Fruit fly (Drosophila melanogaster) whole organism, embryonic: ENCODE data around the gene SoYb.

ENCODE experiments used
- Abd-B ChIP-seq: fragments of 200-800 bp; sonication (Bioruptor generic); optimal IDR thresholded peaks from 2 replicates; lab custom pipeline; 2018; ENCODE audit warnings: missing biosample characterization, mild to moderate bottlenecking, missing genetic modification characterization, moderate library complexity
- Aef1 ChIP-seq: fragments of 200-800 bp; sonication (Bioruptor generic); IDR thresholded peaks from 3 replicates; pipeline ENCODE4 v1.3.6; 2022; ENCODE audit warnings: missing biosample characterization, missing genetic modification characterization
- BEAF-32 ChIP-seq: fragments of 200-800 bp; sonication (Bioruptor generic); optimal IDR thresholded peaks from 3 replicates; lab custom pipeline; 2017; ENCODE audit warnings: missing biosample characterization, missing genetic modification characterization, mild to moderate bottlenecking, moderate library complexity, missing genetic modification reagents
- Bteb2 ChIP-seq: fragments of 200-800 bp; sonication (Bioruptor generic); optimal IDR thresholded peaks from 2 replicates; lab custom pipeline; 2016; ENCODE audit warnings: missing biosample characterization, missing genetic modification characterization
- CG10274 ChIP-seq: fragments of 200-800 bp; sonication (Bioruptor generic); optimal IDR thresholded peaks from 3 replicates; lab custom pipeline; 2017; ENCODE audit warnings: missing biosample characterization, mild to moderate bottlenecking, missing genetic modification characterization
- CG11247 ChIP-seq: fragments of 200-800 bp; sonication (Bioruptor generic); IDR thresholded peaks from 2 replicates; pipeline ENCODE4 v1.3.6; 2022; ENCODE audit warnings: missing biosample characterization, missing genetic modification characterization
- CG12104 ChIP-seq: fragments of 200-800 bp; sonication (Bioruptor generic); optimal IDR thresholded peaks from 3 replicates; lab custom pipeline; 2016; ENCODE audit warnings: missing biosample characterization, missing genetic modification characterization
- CG2120 ChIP-seq: fragments of 200-800 bp; sonication (Bioruptor generic); optimal IDR thresholded peaks from 3 replicates; lab custom pipeline; 2016; ENCODE audit warnings: missing biosample characterization, missing genetic modification characterization
- CG30431 ChIP-seq: fragments of 200-800 bp; sonication (Bioruptor generic); optimal IDR thresholded peaks from 2 replicates; lab custom pipeline; 2017; ENCODE audit warnings: missing biosample characterization, missing genetic modification characterization
- CG3163 ChIP-seq: fragments of 200-800 bp; sonication (Bioruptor generic); optimal IDR thresholded peaks from 3 replicates; lab custom pipeline; 2016; ENCODE audit warnings: missing biosample characterization, missing genetic modification characterization
- CG34224 ChIP-seq: fragments of 200-800 bp; sonication (Bioruptor generic); IDR thresholded peaks from 3 replicates; pipeline ENCODE4 v1.3.6; 2022; ENCODE audit warnings: missing biosample characterization, missing genetic modification characterization; ENCODE audit not compliant: partially characterized antibody
- CG3995 ChIP-seq: fragments of 200-800 bp; sonication (Bioruptor generic); optimal IDR thresholded peaks from 3 replicates; lab custom pipeline; 2016; ENCODE audit warnings: missing biosample characterization, missing genetic modification characterization
- CG4282 ChIP-seq: fragments of 200-800 bp; sonication (Bioruptor generic); optimal IDR thresholded peaks from 2 replicates; lab custom pipeline; 2016; ENCODE audit warnings: missing biosample characterization, missing genetic modification characterization
- CG4360 ChIP-seq: fragments of 200-800 bp; sonication (Bioruptor generic); IDR thresholded peaks from 2 replicates; pipeline ENCODE4 v1.3.6; 2022; ENCODE audit warnings: missing biosample characterization, missing genetic modification characterization
- CG4424 ChIP-seq: fragments of 200-800 bp; sonication (Bioruptor generic); optimal IDR thresholded peaks from 3 replicates; lab custom pipeline; 2016; ENCODE audit warnings: missing biosample characterization, missing genetic modification characterization
- CG5953 ChIP-seq: fragments of 200-800 bp; sonication (Bioruptor generic); IDR thresholded peaks from 2 replicates; pipeline ENCODE4 v1.3.6; 2022; ENCODE audit warnings: missing biosample characterization, missing genetic modification characterization
- CG7372 ChIP-seq: fragments of 200-800 bp; sonication (Bioruptor generic); IDR thresholded peaks from 2 replicates; pipeline ENCODE4 v1.3.6; 2022; ENCODE audit warnings: missing biosample characterization, missing genetic modification characterization
- CG8089 ChIP-seq: fragments of 200-800 bp; sonication (Bioruptor generic); optimal IDR thresholded peaks from 3 replicates; lab custom pipeline; 2016; ENCODE audit warnings: missing biosample characterization, missing genetic modification characterization
- CG8924 ChIP-seq: fragments of 200-800 bp; optimal IDR thresholded peaks from 3 replicates; lab custom pipeline; 2019; ENCODE audit warnings: missing biosample characterization, mild to moderate bottlenecking, missing genetic modification characterization, moderate library complexity
- CG9215 ChIP-seq: fragments of 200-800 bp; sonication (Bioruptor generic); IDR thresholded peaks from 2 replicates; pipeline ENCODE4 v1.3.6; 2022; ENCODE audit warnings: missing biosample characterization, missing genetic modification characterization
- CG9817 ChIP-seq: fragments of 200-800 bp; sonication (Bioruptor generic); optimal IDR thresholded peaks from 2 replicates; lab custom pipeline; 2018; ENCODE audit warnings: missing biosample characterization, mild to moderate bottlenecking, missing genetic modification characterization, moderate library complexity
- CHES-1-like ChIP-seq: fragments of 200-800 bp; sonication (Bioruptor generic); optimal IDR thresholded peaks from 2 replicates; lab custom pipeline; 2016; ENCODE audit warnings: missing biosample characterization, missing genetic modification characterization
- CrebB ChIP-seq: fragments of 200-800 bp; sonication (Bioruptor generic); optimal IDR thresholded peaks from 3 replicates; lab custom pipeline; 2018; ENCODE audit warnings: missing biosample characterization, mild to moderate bottlenecking, missing genetic modification characterization
- Dbx ChIP-seq: fragments of 200-800 bp; sonication (Bioruptor generic); IDR thresholded peaks from 3 replicates; pipeline ENCODE4 v1.3.6; 2022; ENCODE audit warnings: missing biosample characterization, missing genetic modification characterization
- Fer1 ChIP-seq: fragments of 200-800 bp; sonication (Bioruptor generic); optimal IDR thresholded peaks from 2 replicates; lab custom pipeline; 2017; ENCODE audit warnings: missing biosample characterization, mild to moderate bottlenecking, missing genetic modification characterization
- Hmx ChIP-seq: fragments of 200-800 bp; sonication (Bioruptor generic); optimal IDR thresholded peaks from 2 replicates; lab custom pipeline; 2016; ENCODE audit warnings: missing biosample characterization, missing genetic modification characterization
- Mrtf ChIP-seq: fragments of 200-800 bp; sonication (Bioruptor generic); IDR thresholded peaks from 3 replicates; pipeline ENCODE4 v1.3.6; 2022; ENCODE audit warnings: missing biosample characterization, missing genetic modification characterization
- Myb ChIP-seq: fragments of 200-800 bp; sonication (Bioruptor generic); optimal IDR thresholded peaks from 2 replicates; lab custom pipeline; 2016; ENCODE audit warnings: missing biosample characterization, missing genetic modification characterization
- Ravus ChIP-seq: fragments of 200-800 bp; sonication (Bioruptor generic); IDR thresholded peaks from 2 replicates; pipeline ENCODE4 v1.3.6; 2022; ENCODE audit warnings: missing biosample characterization, missing genetic modification characterization
- Sry-δ ChIP-seq: fragments of 200-800 bp; sonication (Bioruptor generic); optimal IDR thresholded peaks from 2 replicates; lab custom pipeline; 2016; ENCODE audit warnings: missing biosample characterization, missing genetic modification characterization
- Xbp1 ChIP-seq: fragments of 200-800 bp; sonication (Bioruptor generic); optimal IDR thresholded peaks from 3 replicates; lab custom pipeline; 2016; ENCODE audit warnings: missing biosample characterization, mild to moderate bottlenecking, missing genetic modification characterization
- bcd ChIP-seq: fragments of 200-800 bp; sonication (Bioruptor generic); optimal IDR thresholded peaks from 2 replicates; lab custom pipeline; 2017; ENCODE audit warnings: missing biosample characterization, mild to moderate bottlenecking, missing genetic modification characterization
- cad ChIP-seq: fragments of >200 bp; optimal IDR thresholded peaks from 2 replicates; lab custom pipeline; 2017; ENCODE audit warnings: missing biosample characterization, missing genetic modification characterization
- crol ChIP-seq: fragments of 200-800 bp; sonication (Bioruptor generic); IDR thresholded peaks from 2 replicates; pipeline ENCODE4 v1.3.6; 2022; ENCODE audit warnings: missing biosample characterization, missing genetic modification characterization
- gcm2 ChIP-seq: fragments of 200-800 bp; sonication (Bioruptor generic); optimal IDR thresholded peaks from 2 replicates; lab custom pipeline; 2016; ENCODE audit warnings: missing biosample characterization, missing genetic modification characterization
- gt ChIP-seq: fragments of 200-800 bp; sonication (Bioruptor generic); IDR thresholded peaks from 2 replicates; pipeline ENCODE4 v1.3.6; 2022; ENCODE audit warnings: missing biosample characterization, missing genetic modification characterization
- hbn ChIP-seq: fragments of 200-800 bp; sonication (Bioruptor generic); IDR thresholded peaks from 2 replicates; pipeline ENCODE4 v1.3.6; 2022; ENCODE audit warnings: missing biosample characterization, missing genetic modification characterization; ENCODE audit not compliant: partially characterized antibody
- ken ChIP-seq: fragments of 200-800 bp; sonication (Bioruptor generic); IDR thresholded peaks from 3 replicates; pipeline ENCODE4 v1.3.6; 2022; ENCODE audit warnings: missing biosample characterization, missing genetic modification characterization
- klu ChIP-seq: fragments of 200-800 bp; sonication (Bioruptor generic); IDR thresholded peaks from 2 replicates; pipeline ENCODE4 v1.3.6; 2022; ENCODE audit warnings: missing biosample characterization, missing genetic modification characterization
- knrl ChIP-seq: fragments of 200-800 bp; sonication (Bioruptor generic); IDR thresholded peaks from 3 replicates; pipeline ENCODE4 v1.3.6; 2022; ENCODE audit warnings: missing biosample characterization, missing genetic modification characterization; ENCODE audit not compliant: partially characterized antibody
- nerfin-1 ChIP-seq: fragments of 200-800 bp; sonication (Bioruptor generic); optimal IDR thresholded peaks from 3 replicates; lab custom pipeline; 2019; ENCODE audit warnings: missing biosample characterization, mild to moderate bottlenecking, missing genetic modification characterization, moderate library complexity
- onecut ChIP-seq: fragments of 200-800 bp; sonication (Bioruptor generic); IDR thresholded peaks from 2 replicates; pipeline ENCODE4 v1.3.6; 2022; ENCODE audit warnings: missing biosample characterization, missing genetic modification characterization
- prd ChIP-seq, 3 experiments: fragments of >200 bp in 2 of 3; fragments of 200-800 bp in 1 of 3; sonication (Bioruptor generic) in 1 of 3; optimal IDR thresholded peaks in 2 of 3; IDR thresholded peaks in 1 of 3; 2 replicates in 2 of 3; 3 replicates in 1 of 3; pipeline versions ENCODE4 v1.3.6 to Lab custom; 2017 to 2022; ENCODE audit warnings: missing biosample characterization in 1 of 3, missing genetic modification characterization in 1 of 3
- ro ChIP-seq: fragments of 200-800 bp; sonication (Bioruptor generic); IDR thresholded peaks from 2 replicates; pipeline ENCODE4 v1.3.6; 2022; ENCODE audit warnings: missing biosample characterization, missing genetic modification characterization
- run ChIP-seq: fragments of 200-800 bp; sonication (Bioruptor generic); optimal IDR thresholded peaks from 3 replicates; lab custom pipeline; 2018; ENCODE audit warnings: missing biosample characterization, mild to moderate bottlenecking, missing genetic modification characterization
- salm ChIP-seq: fragments of 200-800 bp; sonication (Bioruptor generic); optimal IDR thresholded peaks from 2 replicates; lab custom pipeline; 2018; ENCODE audit warnings: missing biosample characterization, mild to moderate bottlenecking, missing genetic modification characterization
- sc ChIP-seq, 3 experiments: fragments of >200 bp in 2 of 3; fragments of 200-800 bp in 1 of 3; sonication (Bioruptor generic) in 1 of 3; optimal IDR thresholded peaks; 2 replicates in 2 of 3; 3 replicates in 1 of 3; lab custom pipeline; 2017; ENCODE audit warnings: mild to moderate bottlenecking in 1 of 3, missing biosample characterization in 1 of 3, missing genetic modification characterization in 1 of 3, missing genetic modification reagents in 1 of 3
- sug ChIP-seq: fragments of 200-800 bp; optimal IDR thresholded peaks from 2 replicates; lab custom pipeline; 2019; ENCODE audit warnings: missing biosample characterization, mild to moderate bottlenecking, missing genetic modification characterization, moderate library complexity
- tll ChIP-seq, 2 experiments: fragments of 200-800 bp in 1 of 2; fragments of >200 bp in 1 of 2; sonication (Bioruptor generic) in 1 of 2; optimal IDR thresholded peaks; 2 replicates each; lab custom pipeline; 2017 to 2019; ENCODE audit warnings: missing biosample characterization in 2 of 2, missing genetic modification characterization in 2 of 2, mild to moderate bottlenecking in 1 of 2, moderate library complexity in 1 of 2
- usp ChIP-seq: fragments of >200 bp; optimal IDR thresholded peaks from 2 replicates; lab custom pipeline; 2017; ENCODE audit warnings: missing biosample characterization, missing genetic modification characterization
- z ChIP-seq: fragments of 200-800 bp; sonication (Bioruptor generic); IDR thresholded peaks from 3 replicates; pipeline ENCODE4 v1.3.6; 2022; ENCODE audit warnings: missing biosample characterization, missing genetic modification characterization

The SoYb gene

dm6 chr2L:9954119-9954518 is 48.4 kb downstream of the SoYb start, which contains the start of the genes CG13126 and CG4709 (continued):
- TF ChIP-seq Xbp1 (GFP tag; lab: Kevin White, UChicago), result peak; percentile 90
- peak; percentile 93 for TF ChIP-seq bcd (GFP tag; lab: Kevin White, UChicago)
- TF ChIP-seq CG30431, result peak; percentile 71
- TF ChIP-seq Fer1 (GFP tag; lab: Kevin White, UChicago), result peak; percentile 94
- TF ChIP-seq ro (GFP tag; lab: Robert Waterston, UW), result peak; percentile 75
- TF ChIP-seq CG34224, result no peak
- TF ChIP-seq z (GFP tag; lab: Robert Waterston, UW), result no peak
- no peak for TF ChIP-seq CG4282 (GFP tag; lab: Kevin White, UChicago)
- peak; percentile 91 for TF ChIP-seq CG12104
- TF ChIP-seq CG4360 (GFP tag; lab: Robert Waterston, UW), result peak; percentile 48
- TF ChIP-seq CG8924 (tag; lab: Kevin White, UChicago), result peak; percentile 94
- TF ChIP-seq CG2120 (GFP tag; lab: Kevin White, UChicago), result peak; percentile 82
- TF ChIP-seq Aef1 (GFP tag; lab: Robert Waterston, UW), result peak; percentile 81
- TF ChIP-seq CrebB (tag; lab: Kevin White, UChicago), result peak; percentile 47
- TF ChIP-seq gt (GFP tag; lab: Robert Waterston, UW), result no peak
- TF ChIP-seq Mrtf (GFP tag; lab: Robert Waterston, UW), result peak; percentile 83
- peak; percentile 83 for TF ChIP-seq CG11247 (GFP tag; lab: Robert Waterston, UW)
- peak; percentile 30 for TF ChIP-seq BEAF-32 (GFP tag; lab: Kevin White, UChicago)
- TF ChIP-seq Sry-δ (GFP tag; lab: Kevin White, UChicago), result peak; percentile 24
- TF ChIP-seq tll (GFP tag; optimal IDR thresholded peaks at IDR 0.05; lab: Kevin White, UChicago), result peak in 1 of 2 experiments; percentile 25
- TF ChIP-seq gcm2 (GFP tag; lab: Kevin White, UChicago), result no peak
- TF ChIP-seq Ravus (GFP tag; lab: Robert Waterston, UW), result peak; percentile 67
- peak; percentile 71 for TF ChIP-seq onecut (GFP tag; lab: Robert Waterston, UW)
- TF ChIP-seq salm (tag; lab: Kevin White, UChicago), result peak; percentile 82
- peak; percentile 83 for TF ChIP-seq Abd-B (GFP tag; lab: Kevin White, UChicago)
- peak; percentile 84 for TF ChIP-seq CG9817 (tag; lab: Kevin White, UChicago)
- TF ChIP-seq CG7372 (GFP tag; lab: Robert Waterston, UW), result peak; percentile 83
- peak; percentile 37 for TF ChIP-seq CHES-1-like (GFP tag; lab: Kevin White, UChicago)
- TF ChIP-seq CG4424 (GFP tag; lab: Kevin White, UChicago), result peak; percentile 94
- TF ChIP-seq Hmx (GFP tag; lab: Kevin White, UChicago), result no peak
- peak; percentile 92 for TF ChIP-seq nerfin-1 (tag; lab: Kevin White, UChicago)
- TF ChIP-seq CG3163 (GFP tag; lab: Kevin White, UChicago), result no peak
- TF ChIP-seq ken (GFP tag; lab: Robert Waterston, UW), result peak; percentile 73
- TF ChIP-seq CG3995 (GFP tag; lab: Kevin White, UChicago), result peak; percentile 80
- TF ChIP-seq prd (optimal IDR thresholded peaks at IDR 0.05; lab: Kevin White, UChicago), result no peak
- TF ChIP-seq prd (GFP tag; IDR thresholded peaks at IDR 0.05; lab: Robert Waterston, UW), result peak; percentile 92
- peak; percentile 53 for TF ChIP-seq CG5953 (GFP tag; lab: Robert Waterston, UW)
- peak; percentile 88 for TF ChIP-seq run
- peak; percentile 85 for TF ChIP-seq CG9215 (GFP tag; lab: Robert Waterston, UW)
- peak; percentile 83 for TF ChIP-seq sug (tag; lab: Kevin White, UChicago)
- no peak for TF ChIP-seq crol (GFP tag; lab: Robert Waterston, UW)
- TF ChIP-seq Bteb2 (GFP tag; lab: Kevin White, UChicago), result peak; percentile 49
- peak; percentile 16 for TF ChIP-seq CG10274 (GFP tag; lab: Kevin White, UChicago)
- peak; percentile 76; the same call in 1 of the 2 replicates for TF ChIP-seq klu (GFP tag; lab: Robert Waterston, UW)
- TF ChIP-seq Myb (GFP tag; lab: Kevin White, UChicago), result no peak
- TF ChIP-seq knrl (GFP tag; lab: Robert Waterston, UW), result no peak
- no peak for TF ChIP-seq cad (GFP tag; lab: Kevin White, UChicago)
- no peak for TF ChIP-seq CG8089 (GFP tag; lab: Kevin White, UChicago)
- TF ChIP-seq Dbx (GFP tag; lab: Robert Waterston, UW), result peak; percentile 87; the same call in 2 of the 3 replicates
- no peak for TF ChIP-seq usp (GFP tag; lab: Kevin White, UChicago)
- no peak for TF ChIP-seq sc (optimal IDR thresholded peaks at IDR 0.05; lab: Kevin White, UChicago)
- TF ChIP-seq sc (GFP tag; optimal IDR thresholded peaks at IDR 0.05; lab: Kevin White, UChicago), result peak; percentile 82
- TF ChIP-seq hbn (GFP tag; lab: Robert Waterston, UW), result no peak
